Fruit fly (Drosophila melanogaster) whole organism, prepupa: ENCODE results near the gene Abd-B.

Experiments
- Blimp-1 ChIP-seq: fragments of 200-800 bp; sonication (Bioruptor generic); optimal IDR thresholded peaks from 3 replicates; lab custom pipeline; 2017; ENCODE audit warnings: missing biosample characterization, missing genetic modification characterization, mild to moderate bottlenecking, moderate library complexity, missing genetic modification reagents
- CG10631 ChIP-seq: fragments of 200-800 bp; sonication (Bioruptor generic); optimal IDR thresholded peaks from 2 replicates; lab custom pipeline; 2016; ENCODE audit warnings: missing biosample characterization, missing genetic modification characterization
- CG10669 ChIP-seq: fragments of 200-800 bp; sonication (Bioruptor generic); optimal IDR thresholded peaks from 3 replicates; lab custom pipeline; 2018; ENCODE audit warnings: missing biosample characterization, mild to moderate bottlenecking, missing genetic modification characterization, moderate library complexity
- CG11294 ChIP-seq: fragments of 200-800 bp; sonication (Bioruptor generic); IDR thresholded peaks from 2 replicates; pipeline ENCODE4 v1.3.6; 2022; ENCODE audit warnings: missing biosample characterization, missing genetic modification characterization
- CG11762 ChIP-seq: fragments of 200-800 bp; sonication (Bioruptor generic); optimal IDR thresholded peaks from 3 replicates; lab custom pipeline; 2016; ENCODE audit warnings: missing biosample characterization, missing genetic modification characterization; ENCODE audit not compliant: insufficient read depth
- CG11902 ChIP-seq: fragments of 200-800 bp; sonication (Bioruptor generic); optimal IDR thresholded peaks from 3 replicates; lab custom pipeline; 2016; ENCODE audit warnings: missing biosample characterization, missing genetic modification characterization
- CG15336 ChIP-seq: fragments of 200-800 bp; sonication (Bioruptor generic); IDR thresholded peaks from 2 replicates; pipeline ENCODE4 v1.3.6; 2022; ENCODE audit warnings: missing biosample characterization, missing genetic modification characterization
- CG1621 ChIP-seq: fragments of 200-800 bp; sonication (Bioruptor generic); optimal IDR thresholded peaks from 3 replicates; lab custom pipeline; 2018; ENCODE audit warnings: missing biosample characterization, mild to moderate bottlenecking, missing genetic modification characterization
- CG16779 ChIP-seq: fragments of 200-800 bp; sonication (Bioruptor generic); optimal IDR thresholded peaks from 3 replicates; lab custom pipeline; 2017; ENCODE audit warnings: missing biosample characterization, mild to moderate bottlenecking, missing genetic modification characterization
- CG3032 ChIP-seq: fragments of 200-800 bp; optimal IDR thresholded peaks from 2 replicates; lab custom pipeline; 2019; ENCODE audit warnings: missing biosample characterization, mild to moderate bottlenecking, missing genetic modification characterization, moderate library complexity
- CG31627 ChIP-seq: fragments of 200-800 bp; sonication (Bioruptor generic); optimal IDR thresholded peaks from 3 replicates; lab custom pipeline; 2016; ENCODE audit warnings: missing biosample characterization, missing genetic modification characterization
- CG32006 ChIP-seq: fragments of 200-800 bp; sonication (Bioruptor generic); optimal IDR thresholded peaks from 3 replicates; lab custom pipeline; 2017; ENCODE audit warnings: missing biosample characterization, mild to moderate bottlenecking, missing genetic modification characterization
- CG34406 ChIP-seq: fragments of 200-800 bp; sonication (Bioruptor generic); optimal IDR thresholded peaks from 3 replicates; lab custom pipeline; 2016; ENCODE audit warnings: missing biosample characterization, missing genetic modification characterization
- CG6163 ChIP-seq: fragments of 200-800 bp; sonication (Bioruptor generic); IDR thresholded peaks from 3 replicates; pipeline ENCODE4 v1.3.6; 2022; ENCODE audit warnings: missing biosample characterization, missing genetic modification characterization
- CG6276 ChIP-seq: fragments of 200-800 bp; sonication (Bioruptor generic); optimal IDR thresholded peaks from 2 replicates; lab custom pipeline; 2017; ENCODE audit warnings: missing biosample characterization, mild to moderate bottlenecking, missing genetic modification characterization
- CG6792 ChIP-seq: fragments of 200-800 bp; sonication (Bioruptor generic); optimal IDR thresholded peaks from 3 replicates; lab custom pipeline; 2016; ENCODE audit warnings: missing biosample characterization, missing genetic modification characterization
- CG6808 ChIP-seq: fragments of 200-800 bp; sonication (Bioruptor generic); optimal IDR thresholded peaks from 3 replicates; lab custom pipeline; 2017; ENCODE audit warnings: missing biosample characterization, missing genetic modification characterization, mild to moderate bottlenecking, moderate library complexity, missing genetic modification reagents
- CG6854 ChIP-seq: fragments of 200-800 bp; sonication (Bioruptor generic); optimal IDR thresholded peaks from 2 replicates; lab custom pipeline; 2017; ENCODE audit warnings: missing biosample characterization, mild to moderate bottlenecking, missing genetic modification characterization
- CG7368 ChIP-seq: fragments of 200-800 bp; sonication (Bioruptor generic); optimal IDR thresholded peaks from 3 replicates; lab custom pipeline; 2016; ENCODE audit warnings: missing biosample characterization, missing genetic modification characterization
- CG8319 ChIP-seq: fragments of 200-800 bp; sonication (Bioruptor generic); optimal IDR thresholded peaks from 3 replicates; lab custom pipeline; 2016; ENCODE audit warnings: missing biosample characterization, missing genetic modification characterization
- CG8632 ChIP-seq: fragments of 200-800 bp; sonication (Bioruptor generic); optimal IDR thresholded peaks from 3 replicates; lab custom pipeline; 2016; ENCODE audit warnings: missing biosample characterization, missing genetic modification characterization
- Eip75B ChIP-seq: fragments of 200-800 bp; sonication (Bioruptor generic); optimal IDR thresholded peaks from 3 replicates; lab custom pipeline; 2016; ENCODE audit warnings: missing biosample characterization, missing genetic modification characterization
- Eip78C ChIP-seq: fragments of 200-800 bp; sonication (Bioruptor generic); peaks from one replicate; lab custom pipeline; 2016; ENCODE audit warnings: missing biosample characterization, missing genetic modification characterization
- Eip93F ChIP-seq: fragments of 200-800 bp; sonication (Bioruptor generic); optimal IDR thresholded peaks from 2 replicates; lab custom pipeline; 2016; ENCODE audit warnings: missing biosample characterization, mild to moderate bottlenecking, missing genetic modification characterization
- Ets21C ChIP-seq: fragments of 200-800 bp; sonication (Bioruptor generic); optimal IDR thresholded peaks from 3 replicates; lab custom pipeline; 2016; ENCODE audit warnings: missing biosample characterization, missing genetic modification characterization
- Ets96B ChIP-seq: fragments of 200-800 bp; optimal IDR thresholded peaks from 2 replicates; lab custom pipeline; 2019; ENCODE audit warnings: missing biosample characterization, mild to moderate bottlenecking, missing genetic modification characterization, moderate library complexity
- Hr38 ChIP-seq: sonication (Bioruptor generic); optimal IDR thresholded peaks from 2 replicates; lab custom pipeline; 2016; ENCODE audit warnings: missing biosample characterization, missing genetic modification characterization
- Hr39 ChIP-seq: fragments of 200-800 bp; sonication (Bioruptor generic); optimal IDR thresholded peaks from 2 replicates; lab custom pipeline; 2016; ENCODE audit warnings: missing biosample characterization, missing genetic modification characterization
- Hr4 ChIP-seq: fragments of 200-800 bp; sonication (Bioruptor generic); optimal IDR thresholded peaks from 3 replicates; lab custom pipeline; 2016; ENCODE audit warnings: missing biosample characterization, missing genetic modification characterization
- Lpt ChIP-seq: fragments of 200-800 bp; sonication (Bioruptor generic); optimal IDR thresholded peaks from 3 replicates; lab custom pipeline; 2016; ENCODE audit warnings: missing biosample characterization, missing genetic modification characterization
- Met ChIP-seq: fragments of 200-800 bp; sonication (Bioruptor generic); optimal IDR thresholded peaks from 3 replicates; lab custom pipeline; 2016; ENCODE audit warnings: missing biosample characterization, missing genetic modification characterization
- OdsH ChIP-seq: fragments of 200-800 bp; sonication (Bioruptor generic); optimal IDR thresholded peaks from 3 replicates; lab custom pipeline; 2016; ENCODE audit warnings: missing biosample characterization, missing genetic modification characterization
- Sox14 ChIP-seq: fragments of 200-800 bp; sonication (Bioruptor generic); optimal IDR thresholded peaks from 3 replicates; lab custom pipeline; 2016; ENCODE audit warnings: missing biosample characterization, missing genetic modification characterization
- acj6 ChIP-seq: fragments of 200-800 bp; sonication (Bioruptor generic); optimal IDR thresholded peaks from 3 replicates; lab custom pipeline; 2016; ENCODE audit warnings: missing biosample characterization, missing genetic modification characterization
- cyc ChIP-seq: fragments of 200-800 bp; sonication (Bioruptor generic); optimal IDR thresholded peaks from 3 replicates; lab custom pipeline; 2016; ENCODE audit warnings: missing biosample characterization, missing genetic modification characterization
- dac ChIP-seq: fragments of 200-800 bp; sonication (Bioruptor generic); optimal IDR thresholded peaks from 2 replicates; lab custom pipeline; 2017; ENCODE audit warnings: missing biosample characterization, mild to moderate bottlenecking, missing genetic modification characterization
- dsx ChIP-seq: fragments of 200-800 bp; optimal IDR thresholded peaks from 3 replicates; lab custom pipeline; 2019; ENCODE audit warnings: missing biosample characterization, mild to moderate bottlenecking, missing genetic modification characterization, moderate library complexity; ENCODE audit not compliant: poor library complexity, severe bottlenecking
- esn ChIP-seq: fragments of 200-800 bp; sonication (Bioruptor generic); optimal IDR thresholded peaks from 2 replicates; lab custom pipeline; 2016; ENCODE audit warnings: missing biosample characterization, mild to moderate bottlenecking, missing genetic modification characterization, moderate library complexity
- fd59A ChIP-seq: fragments of 200-800 bp; sonication (Bioruptor generic); optimal IDR thresholded peaks from 2 replicates; lab custom pipeline; 2017; ENCODE audit warnings: missing biosample characterization, mild to moderate bottlenecking, missing genetic modification characterization, missing genetic modification reagents
- fkh ChIP-seq: fragments of 200-800 bp; sonication (Bioruptor generic); optimal IDR thresholded peaks from 3 replicates; lab custom pipeline; 2017; ENCODE audit warnings: missing biosample characterization, mild to moderate bottlenecking, missing genetic modification characterization, moderate library complexity
- lz ChIP-seq: fragments of 200-800 bp; sonication (Bioruptor generic); optimal IDR thresholded peaks from 3 replicates; lab custom pipeline; 2016; ENCODE audit warnings: missing biosample characterization, missing genetic modification characterization
- pdm3 ChIP-seq: fragments of 200-800 bp; sonication (Bioruptor generic); optimal IDR thresholded peaks from 3 replicates; lab custom pipeline; 2016; ENCODE audit warnings: missing biosample characterization, missing genetic modification characterization
- salr ChIP-seq, 2 experiments: fragments of 200-800 bp; sonication (Bioruptor generic); optimal IDR thresholded peaks; 3 replicates each; lab custom pipeline; 2016 to 2018; ENCODE audit warnings: missing biosample characterization in 2 of 2, missing genetic modification characterization in 2 of 2, mild to moderate bottlenecking in 1 of 2
- spab ChIP-seq: fragments of 200-800 bp; sonication (Bioruptor generic); optimal IDR thresholded peaks from 2 replicates; lab custom pipeline; 2017; ENCODE audit warnings: missing biosample characterization, mild to moderate bottlenecking, missing genetic modification characterization, missing genetic modification reagents
- ss ChIP-seq, 2 experiments: fragments of 200-800 bp; sonication (Bioruptor generic); optimal IDR thresholded peaks; 2 replicates in 1 of 2; 3 replicates in 1 of 2; lab custom pipeline; 2017 to 2018; ENCODE audit warnings: mild to moderate bottlenecking in 2 of 2, missing biosample characterization in 2 of 2, missing genetic modification characterization in 2 of 2, moderate library complexity in 1 of 2
- topi ChIP-seq: fragments of 200-800 bp; sonication (Bioruptor generic); optimal IDR thresholded peaks from 3 replicates; lab custom pipeline; 2016; ENCODE audit warnings: missing biosample characterization, missing genetic modification characterization
- vri ChIP-seq: fragments of 200-800 bp; sonication (Bioruptor generic); optimal IDR thresholded peaks from 3 replicates; lab custom pipeline; 2016; ENCODE audit warnings: missing biosample characterization, mild to moderate bottlenecking, missing genetic modification characterization

Gene Abd-B

DNA sequence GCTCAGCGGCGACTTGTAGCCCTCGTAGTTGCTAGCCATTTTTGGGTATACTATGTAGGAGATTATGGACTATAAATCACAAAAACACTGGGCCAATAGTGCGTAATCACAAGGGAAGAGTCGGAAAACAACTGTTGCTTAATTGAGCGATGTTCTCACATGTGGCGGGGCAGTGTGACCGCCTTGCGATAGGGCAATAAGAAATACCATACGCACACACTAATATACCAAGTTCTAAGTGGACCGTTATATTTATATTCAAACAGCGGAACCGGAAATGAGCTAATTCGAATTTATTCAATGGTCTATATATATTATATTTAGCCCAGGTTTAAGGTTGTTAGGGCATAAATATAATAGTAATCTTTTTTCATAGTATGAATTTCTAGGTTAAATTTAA is 48.9 kb upstream of the Abd-B start, which contains the start of gene Adsl (continued):
- TF ChIP-seq CG6276 (GFP tag; lab: Kevin White, UChicago) (no peak), OdsH (GFP tag; lab: Kevin White, UChicago) (peak; percentile 24), CG8632 (peak; percentile 36), salr (GFP tag; optimal IDR thresholded peaks at IDR 0.05; lab: Kevin White, UChicago) (peak in 1 of 2 experiments; percentile 36), CG11294 (GFP tag; lab: Robert Waterston, UW) (no peak), lz (GFP tag; lab: Kevin White, UChicago) (peak; percentile 60), CG16779 (tag; lab: Kevin White, UChicago) (peak; percentile 23), dac (no peak), spab (peak; percentile 27), Hr4 (GFP tag; lab: Kevin White, UChicago) (no peak), vri (GFP tag; lab: Kevin White, UChicago) (no peak), CG11762 (peak; percentile 31), ss (GFP tag; optimal IDR thresholded peaks at IDR 0.05; lab: Kevin White, UChicago) (no peak), Ets96B (tag; lab: Kevin White, UChicago) (no peak), CG7368 (GFP tag; lab: Kevin White, UChicago) (peak; percentile 26), Eip93F (GFP tag; lab: Kevin White, UChicago) (no peak), Eip78C (GFP tag; lab: Kevin White, UChicago) (peak; percentile 90)

DNA sequence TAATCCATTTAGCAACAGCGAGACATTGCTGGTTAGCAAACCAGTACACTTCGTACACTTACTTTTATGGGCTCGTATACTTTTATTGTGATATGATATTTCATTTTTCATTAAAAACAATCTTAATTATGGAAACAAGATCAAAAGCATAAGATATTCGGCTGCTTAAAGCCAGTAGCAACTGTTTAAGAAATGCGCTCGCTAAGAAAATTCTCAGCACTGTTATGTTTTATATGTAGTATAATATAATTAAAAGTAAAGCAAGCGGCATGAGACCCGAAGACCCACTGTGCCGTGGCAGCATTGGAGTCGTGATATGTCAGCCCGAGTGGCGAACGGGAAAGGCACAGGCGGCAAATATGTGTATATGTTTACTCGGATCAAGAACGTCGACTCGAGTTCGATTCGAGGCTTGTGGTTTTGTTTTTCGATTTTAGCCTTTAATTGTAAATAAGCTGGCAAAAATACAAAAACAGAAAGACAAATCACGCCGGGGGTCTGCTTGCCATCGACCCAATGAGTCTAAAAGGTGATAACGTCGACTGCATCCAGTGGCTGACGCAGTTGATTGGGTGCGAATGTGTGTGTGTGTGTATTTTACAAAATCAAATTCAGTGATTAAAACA is 47.0 kb upstream of the Abd-B start:
- TF ChIP-seq Eip93F (GFP tag; lab: Kevin White, UChicago) (no peak), esn (GFP tag; lab: Kevin White, UChicago) (no peak), CG6854 (GFP tag; lab: Kevin White, UChicago) (no peak), Met (no peak), CG34406 (GFP tag; lab: Kevin White, UChicago) (no peak), acj6 (GFP tag; lab: Kevin White, UChicago) (no peak), dac (no peak), CG6276 (GFP tag; lab: Kevin White, UChicago) (no peak), CG7368 (GFP tag; lab: Kevin White, UChicago) (no peak), Eip75B (no peak), OdsH (GFP tag; lab: Kevin White, UChicago) (peak; percentile 8), CG16779 (tag; lab: Kevin White, UChicago) (peak; percentile 3), CG31627 (GFP tag; lab: Kevin White, UChicago) (no peak), vri (GFP tag; lab: Kevin White, UChicago) (no peak), Blimp-1 (no peak), CG10631 (GFP tag; lab: Kevin White, UChicago) (peak; percentile 31), Ets21C (GFP tag; lab: Kevin White, UChicago) (no peak), CG1621 (tag; lab: Kevin White, UChicago) (peak; percentile 26), CG6808 (GFP tag; lab: Kevin White, UChicago) (peak; percentile 63), topi (GFP tag; lab: Kevin White, UChicago) (no peak), lz (GFP tag; lab: Kevin White, UChicago) (no peak), salr (GFP tag; optimal IDR thresholded peaks at IDR 0.05; lab: Kevin White, UChicago) (peak in 1 of 2 experiments; percentile 13), CG3032 (tag; lab: Kevin White, UChicago) (peak; percentile 24), dsx (peak; percentile 57), fkh (GFP tag; lab: Kevin White, UChicago) (no peak), CG6163 (GFP tag; lab: Robert Waterston, UW) (no peak), CG8319 (no peak), Hr38 (GFP tag; lab: Kevin White, UChicago) (no peak), CG8632 (peak; percentile 1), CG11294 (GFP tag; lab: Robert Waterston, UW) (no peak), Sox14 (no peak), pdm3 (peak; percentile 16), CG15336 (no peak), fd59A (GFP tag; lab: Kevin White, UChicago) (no peak), CG6792 (GFP tag; lab: Kevin White, UChicago) (no peak), Lpt (no peak), CG32006 (GFP tag; lab: Kevin White, UChicago) (no peak), Hr39 (no peak), CG10669 (GFP tag; lab: Kevin White, UChicago) (peak; percentile 42), CG11902 (no peak), spab (peak; percentile 21), cyc (GFP tag; lab: Kevin White, UChicago) (no peak)
